Fruit fly (Drosophila melanogaster) S2 (cell line): ENCODE data around the gene Hsp23.
A peak's percentile ranks its signal among the peaks of the same experiment; 100 is the strongest.

Experiments used
- CG8478 ChIP-seq: fragments of >200 bp; optimal IDR thresholded peaks from 2 replicates; lab custom pipeline; 2018
- CTCF ChIP-seq, 2 experiments: fragments of >200 bp; optimal IDR thresholded peaks; 2 replicates each; lab custom pipeline; 2018

Hsp23 gene

DNA sequence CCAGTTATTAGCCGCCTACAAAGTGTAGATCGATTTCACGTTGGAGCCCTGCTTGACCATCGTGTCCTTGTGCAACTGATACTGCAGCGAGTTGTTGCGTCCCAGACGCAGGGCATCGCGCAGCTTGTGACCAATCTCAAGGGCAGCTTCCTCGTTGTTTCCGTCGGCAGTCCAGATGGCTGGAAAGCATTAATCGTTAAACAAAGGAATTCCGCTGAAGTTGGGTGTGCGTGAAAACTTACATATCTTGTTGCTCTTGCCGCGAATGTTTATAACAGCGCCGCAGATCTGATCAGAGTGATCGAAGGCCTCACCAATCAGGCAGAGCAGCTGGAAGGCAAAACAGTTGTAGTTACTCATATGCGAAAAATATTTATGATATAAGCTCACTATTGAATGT is 18.2 kb downstream of the Hsp23 start:
- no peak for TF ChIP-seq CG8478 (lab: Kevin White, UChicago)
- no peak for TF ChIP-seq CTCF (optimal IDR thresholded peaks at IDR 0.05; lab: Kevin White, UChicago)

DNA sequence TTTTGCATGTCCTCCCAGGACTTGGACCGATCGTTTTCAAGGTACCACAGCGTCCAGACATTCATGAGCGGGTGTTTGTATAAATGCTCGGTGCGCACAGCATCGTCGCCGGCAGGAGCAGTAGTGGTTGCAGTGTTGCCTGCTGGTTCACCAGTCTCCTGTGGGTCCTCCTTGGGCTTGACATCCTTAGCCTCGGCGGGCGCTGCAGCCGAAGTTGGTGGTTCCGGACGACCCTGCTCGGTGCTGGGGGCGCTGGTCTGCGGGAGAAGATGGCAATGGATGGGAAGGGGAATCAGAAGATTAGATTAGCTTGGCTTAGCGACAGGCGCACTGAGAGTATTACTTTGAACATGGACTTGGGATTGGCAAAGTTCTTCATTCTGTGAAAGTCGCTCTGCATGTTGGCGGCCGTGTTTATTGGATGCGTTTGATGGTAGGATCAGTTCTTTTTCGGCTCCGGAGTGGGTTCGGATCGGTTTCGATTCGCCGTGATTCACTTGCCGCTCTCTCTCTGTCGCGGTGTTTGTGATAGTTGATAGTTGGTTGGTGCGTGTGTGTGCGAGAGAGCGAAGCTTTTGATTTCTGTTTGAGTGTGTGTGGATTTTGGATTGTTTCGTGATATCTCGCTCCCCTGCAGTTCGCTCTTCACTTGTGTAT is 19.1 kb downstream of the Hsp23 start:
- no peak for TF ChIP-seq CG8478 (lab: Kevin White, UChicago)
- TF ChIP-seq CTCF (optimal IDR thresholded peaks at IDR 0.05; lab: Kevin White, UChicago) = no peak

DNA sequence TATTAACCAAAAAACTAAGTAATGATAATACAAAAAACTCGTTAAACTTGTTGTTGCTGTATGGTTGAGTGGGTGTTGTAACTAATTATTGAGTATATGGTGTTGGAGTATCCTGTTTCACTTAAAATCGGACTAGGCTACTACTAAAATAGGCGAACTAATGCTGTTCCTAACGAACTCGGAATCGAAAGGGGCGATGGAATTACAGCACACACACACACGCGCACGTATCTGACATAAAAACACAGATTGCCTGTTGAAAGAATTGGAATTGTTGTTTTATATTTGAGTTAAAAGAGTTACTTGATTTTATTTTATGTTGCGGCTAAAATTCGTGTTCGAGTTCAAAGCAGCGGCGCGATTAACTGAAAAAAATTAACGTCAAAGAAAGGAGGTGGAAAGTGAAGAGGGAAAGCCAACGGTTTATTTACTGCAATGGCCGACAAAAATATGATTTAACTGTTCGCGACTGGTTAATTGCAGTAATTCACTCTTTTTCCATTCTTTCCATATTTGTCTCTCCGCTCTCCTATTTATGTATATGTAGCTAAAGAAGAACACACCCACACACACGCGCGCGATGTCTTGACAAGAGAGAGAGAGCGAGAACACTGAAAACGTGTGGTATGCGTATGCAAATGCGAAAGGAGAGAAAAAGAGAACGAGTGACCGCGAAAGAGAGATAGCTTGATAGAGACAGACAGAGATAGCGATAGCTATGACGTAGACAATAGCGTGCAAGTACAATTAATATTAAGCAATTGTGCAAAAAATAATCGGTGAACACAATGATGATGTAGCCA is 19.9 kb downstream of the Hsp23 start:
- TF ChIP-seq CTCF (optimal IDR thresholded peaks at IDR 0.05; lab: Kevin White, UChicago) (peak in 1 of 2 experiments; percentile 36), CG8478 (lab: Kevin White, UChicago) (no peak)

DNA sequence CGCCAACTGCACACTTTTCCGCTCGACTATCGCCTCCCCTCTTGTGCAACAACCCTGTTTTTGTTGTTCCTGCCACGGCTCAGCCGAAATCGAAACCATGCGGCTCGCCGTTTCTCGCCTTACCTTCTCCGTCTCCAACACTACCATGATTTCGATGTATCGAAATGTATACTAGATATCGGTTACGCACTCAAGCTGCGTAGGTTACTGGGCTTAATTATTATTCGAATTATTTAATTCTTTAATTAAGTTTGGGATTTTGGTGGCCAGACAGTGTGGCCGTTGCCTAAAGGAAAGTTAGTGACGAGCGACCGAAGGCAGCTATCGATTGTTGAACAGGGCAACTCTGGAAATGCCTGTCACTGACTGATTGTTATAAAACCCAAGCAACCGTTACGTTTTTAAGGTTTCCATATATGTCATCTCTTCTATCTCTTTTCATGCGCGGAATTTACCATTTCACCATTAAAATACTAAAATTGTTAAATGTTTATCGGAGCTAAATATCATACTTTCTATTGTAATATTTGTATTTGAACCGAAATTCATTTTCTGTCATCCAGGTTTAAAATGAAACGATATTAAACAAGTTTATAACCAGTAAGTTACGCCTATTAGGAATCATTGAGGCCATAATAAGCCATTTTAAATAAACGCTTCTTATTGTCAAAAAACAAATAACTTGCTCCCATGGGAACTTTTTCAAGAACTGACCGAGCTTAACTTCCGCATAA is 20.6 kb downstream of the Hsp23 start, which contains the start of gene eIF4E1:
Gene eIF4E1 (minus strand): TSS at position 304 of the 734 bp plus-strand sequence.
- TF ChIP-seq CTCF (optimal IDR thresholded peaks at IDR 0.05; lab: Kevin White, UChicago) (peak in 1 of 2 experiments; percentile 12), CG8478 (lab: Kevin White, UChicago) (no peak)

DNA sequence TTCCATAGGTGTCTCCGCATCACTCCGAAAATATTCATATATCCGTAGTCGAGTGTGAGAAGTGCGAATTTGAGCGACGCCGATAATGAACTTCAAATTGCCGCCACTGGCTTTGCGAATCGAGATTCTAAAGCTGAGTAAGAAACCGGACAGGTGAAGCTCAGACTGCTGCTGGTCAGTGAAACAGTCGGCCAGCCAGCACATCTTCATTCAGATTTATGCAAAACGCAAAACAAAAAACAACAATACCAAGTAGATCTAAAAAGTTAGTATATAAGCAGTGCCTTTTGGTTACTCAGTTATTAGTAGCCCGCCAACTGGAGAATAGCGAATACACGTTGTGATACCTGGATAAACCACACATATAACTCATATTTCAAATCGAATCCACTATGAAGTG is 22.8 kb downstream of the Hsp23 start, which contains the start of gene Cpr67B:
Gene Cpr67B (plus strand): TSS at position 301 of the 400 bp plus-strand sequence.
- TF ChIP-seq CTCF (optimal IDR thresholded peaks at IDR 0.05; lab: Kevin White, UChicago) (no peak), CG8478 (lab: Kevin White, UChicago) (no peak)

DNA sequence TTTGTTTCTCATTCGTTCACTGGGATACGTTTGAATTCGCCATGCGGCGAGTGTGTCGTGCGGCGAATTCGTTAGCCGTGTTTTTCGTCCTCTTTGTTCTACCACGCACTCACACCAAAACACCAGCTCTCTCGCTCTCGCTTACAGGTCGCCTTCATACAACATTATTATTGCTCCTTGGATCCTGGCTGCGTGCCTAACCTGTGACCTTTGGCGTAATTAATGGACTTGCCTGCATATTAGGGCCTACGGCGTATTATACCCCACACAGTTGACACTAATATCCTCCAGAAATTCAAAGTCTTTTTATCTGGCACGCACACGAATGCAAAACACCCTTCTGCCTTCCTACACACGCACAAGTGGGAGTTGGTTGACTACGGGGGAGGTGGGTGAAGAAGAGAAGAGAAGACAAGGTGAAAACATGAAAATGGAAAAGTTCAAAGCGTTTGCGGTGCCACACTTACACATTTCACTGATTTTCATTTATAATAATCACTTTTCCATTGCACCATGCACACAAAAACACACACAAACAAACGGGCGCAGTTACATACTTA is 28.4 kb downstream of the Hsp23 start:
- TF ChIP-seq CTCF (optimal IDR thresholded peaks at IDR 0.05; lab: Kevin White, UChicago) (no peak), CG8478 (lab: Kevin White, UChicago) (no peak)

DNA sequence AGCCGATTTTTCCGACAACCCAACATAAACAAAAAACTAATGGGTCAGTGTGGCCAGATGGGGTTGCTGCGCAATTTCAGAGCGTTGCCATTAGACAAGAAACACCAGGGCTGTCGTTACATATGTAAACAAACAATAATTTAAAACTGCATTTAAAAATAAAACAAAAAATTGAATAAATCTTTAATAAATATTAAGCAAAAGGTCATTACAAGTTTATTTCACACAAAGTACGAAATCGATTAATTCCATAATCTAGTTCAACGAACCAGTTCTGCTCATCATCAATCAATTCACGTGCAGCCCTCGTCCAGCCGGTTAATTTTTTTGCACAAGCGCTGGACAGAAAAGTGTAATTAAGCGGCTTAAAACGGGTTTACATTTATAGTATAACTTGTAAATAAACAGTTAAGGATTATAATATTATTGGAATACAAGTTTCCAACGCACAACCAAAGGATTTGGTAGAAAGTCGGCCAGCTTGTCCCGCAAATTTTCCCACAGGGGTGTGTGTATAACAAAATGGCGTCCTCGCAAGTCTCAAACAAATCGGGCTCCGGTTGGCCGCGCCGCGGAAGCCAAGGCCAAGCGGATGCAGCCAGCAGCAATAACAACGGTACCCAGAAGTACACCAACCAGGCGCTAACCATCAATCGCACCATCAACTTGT is 29.2 kb downstream of the Hsp23 start, which contains the start of the genes CG4022 and Cpsf5:
Gene CG4022 (minus strand): TSS at position 79 of the 670 bp plus-strand sequence.
Gene Cpsf5 (plus strand): TSS at position 285 of the 670 bp plus-strand sequence.
- TF ChIP-seq CTCF (optimal IDR thresholded peaks at IDR 0.05; lab: Kevin White, UChicago) (no peak), CG8478 (lab: Kevin White, UChicago) (no peak)

DNA sequence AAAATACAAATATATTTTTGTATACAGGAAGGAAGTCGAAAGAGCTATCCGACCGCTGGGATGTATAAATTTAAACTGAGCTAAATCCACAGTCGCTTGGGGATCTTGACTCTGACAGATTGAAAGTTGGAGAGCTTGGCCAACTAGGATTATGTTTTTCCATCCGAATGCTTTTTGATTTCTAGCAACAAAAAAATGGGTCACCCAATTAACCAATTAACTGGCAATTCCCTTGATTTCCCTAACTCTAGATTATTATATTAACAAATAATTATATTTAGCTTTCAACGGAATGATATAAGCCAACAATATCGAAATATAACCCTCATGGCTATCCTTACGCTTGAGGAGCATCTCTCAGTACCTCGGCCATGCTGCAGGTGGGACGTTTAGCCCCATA is 35.6 kb downstream of the Hsp23 start, which contains the start of gene CG3982:
Gene CG3982 (minus strand): TSS at position 101 of the 400 bp plus-strand sequence.
- no peak for TF ChIP-seq CTCF (optimal IDR thresholded peaks at IDR 0.05; lab: Kevin White, UChicago)
- TF ChIP-seq CG8478 (lab: Kevin White, UChicago) = no peak

DNA sequence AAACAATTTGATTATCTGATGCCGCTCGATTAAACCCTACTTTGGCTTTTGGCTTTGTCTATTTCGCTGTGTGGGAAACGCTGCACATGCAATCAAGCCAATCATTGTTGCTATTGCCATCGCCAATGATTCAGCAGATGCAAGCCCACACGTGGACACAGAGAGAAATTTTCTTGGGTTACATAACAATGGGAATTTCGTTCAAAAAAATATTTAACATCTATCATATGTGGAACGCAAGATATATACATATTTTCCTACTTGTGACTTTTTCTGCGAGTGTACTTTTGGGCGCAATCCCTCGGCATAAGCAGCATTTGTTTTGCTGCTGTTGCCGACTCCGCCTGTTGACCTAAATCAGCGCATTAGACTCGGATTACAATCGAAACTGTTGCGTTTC is 37.6 kb downstream of the Hsp23 start:
- no peak for TF ChIP-seq CTCF (optimal IDR thresholded peaks at IDR 0.05; lab: Kevin White, UChicago)
- TF ChIP-seq CG8478 (lab: Kevin White, UChicago) = no peak

DNA sequence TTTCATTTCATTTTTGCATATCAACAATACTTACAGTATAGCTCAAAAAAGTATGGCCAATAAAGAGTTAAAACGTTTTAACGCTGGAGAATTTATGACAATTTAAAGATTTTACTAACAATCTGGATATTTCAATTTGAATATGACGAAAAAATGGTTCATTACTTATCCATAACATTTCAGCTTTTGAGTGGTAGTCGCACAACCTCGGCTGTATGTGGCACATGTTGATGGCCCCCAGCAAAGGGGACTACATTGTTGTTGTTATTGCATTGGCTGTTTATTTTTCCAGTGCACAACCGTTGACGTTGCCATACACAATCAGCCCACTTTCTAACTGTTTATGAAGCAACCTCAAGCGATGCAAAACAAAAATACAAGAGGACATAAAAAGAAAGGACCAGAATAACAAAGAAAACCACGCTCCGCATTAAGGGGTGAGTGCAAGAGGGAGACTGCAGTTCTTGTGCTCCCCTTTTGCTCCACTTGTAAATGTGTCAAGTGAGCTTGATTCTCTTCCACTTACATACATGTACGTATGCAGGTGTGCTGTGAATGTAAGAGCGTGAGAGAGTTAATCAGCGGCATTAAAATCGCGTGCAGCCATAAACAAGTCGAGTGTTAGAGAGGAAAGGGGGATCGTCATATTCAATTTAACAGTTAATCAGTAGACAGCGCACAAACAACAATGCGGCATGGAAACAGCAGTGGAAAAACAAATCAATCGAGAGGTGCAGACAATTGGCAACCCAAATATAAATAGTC is 38.6 kb downstream of the Hsp23 start:
- TF ChIP-seq CG8478 (lab: Kevin White, UChicago) (no peak), CTCF (optimal IDR thresholded peaks at IDR 0.05; lab: Kevin White, UChicago) (no peak)

DNA sequence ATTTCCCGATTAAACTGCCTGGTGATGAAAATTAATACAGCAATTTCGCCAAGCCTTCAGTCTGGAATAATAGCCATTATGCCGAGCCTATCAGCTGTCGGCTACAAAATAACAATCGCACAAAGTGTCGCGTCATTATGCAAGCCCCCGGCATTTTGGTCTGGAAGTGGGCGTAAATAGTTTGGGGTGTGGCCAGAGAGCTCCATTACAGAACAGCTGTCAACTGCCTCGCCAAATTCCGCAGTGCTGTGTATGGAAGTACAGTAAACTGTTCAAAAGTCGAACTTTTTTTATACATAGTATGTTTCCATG is 39.1 kb downstream of the Hsp23 start:
- no peak for TF ChIP-seq CG8478 (lab: Kevin White, UChicago)
- TF ChIP-seq CTCF (optimal IDR thresholded peaks at IDR 0.05; lab: Kevin White, UChicago) = no peak

DNA sequence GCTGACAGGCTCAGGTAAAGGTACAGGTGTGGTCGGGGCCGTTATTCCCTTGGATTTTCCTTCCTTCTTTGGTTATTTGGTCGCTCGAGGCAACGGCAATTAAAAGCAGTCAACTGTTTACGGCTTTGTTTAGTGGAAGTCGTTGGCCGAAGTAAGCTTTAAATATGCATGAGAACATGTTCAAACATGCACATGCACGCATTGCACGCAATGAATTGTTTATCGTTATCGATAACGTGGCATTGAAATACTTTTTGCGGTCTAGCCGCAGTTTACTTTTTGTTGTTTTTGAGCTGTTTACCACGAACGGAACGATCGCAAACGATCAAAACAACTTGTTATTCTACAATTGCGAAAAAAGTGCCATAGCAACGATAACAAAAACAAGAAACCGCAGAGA is 39.9 kb downstream of the Hsp23 start:
- TF ChIP-seq CTCF (optimal IDR thresholded peaks at IDR 0.05; lab: Kevin White, UChicago) (no peak), CG8478 (lab: Kevin White, UChicago) (no peak)

DNA sequence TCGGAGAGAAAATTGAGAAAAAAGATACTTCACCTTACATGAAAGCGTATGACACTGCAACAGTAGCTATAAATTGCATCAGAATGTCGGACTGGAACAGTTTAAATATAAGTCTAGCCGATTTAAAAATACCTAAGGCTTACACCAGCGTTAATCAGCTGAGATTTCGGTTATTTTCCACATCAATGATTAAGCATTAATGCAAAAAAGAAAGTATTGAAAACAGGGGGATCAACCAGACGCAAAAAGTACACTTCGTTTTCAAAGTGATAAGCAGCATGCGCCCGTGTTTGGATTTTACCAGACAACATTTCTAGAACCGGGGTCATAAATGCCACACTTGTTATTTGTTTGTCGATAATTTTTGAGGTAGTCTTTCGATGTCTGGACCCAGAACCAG is 40.5 kb downstream of the Hsp23 start:
- TF ChIP-seq CG8478 (lab: Kevin White, UChicago) = no peak
- no peak for TF ChIP-seq CTCF (optimal IDR thresholded peaks at IDR 0.05; lab: Kevin White, UChicago)
